Worm (Caenorhabditis elegans) whole organism, L1 larva: ENCODE measurements around the gene ubc-8.

Experiments used
- ama-1 ChIP-seq: fragments of 150-350 bp; optimal IDR thresholded peaks from 2 replicates; lab custom pipeline; 2014
- ceh-63 ChIP-seq: fragments of 200-800 bp; sonication (Bioruptor generic); optimal IDR thresholded peaks from 2 replicates; lab custom pipeline; 2018; ENCODE audit warnings: mild to moderate bottlenecking, missing genetic modification characterization, missing compliant biosample characterization
- ceh-90 ChIP-seq: sonication (generic microtip); optimal IDR thresholded peaks from 2 replicates; lab custom pipeline; 2016; ENCODE audit warnings: missing genetic modification characterization, missing compliant biosample characterization
- dpl-1 ChIP-seq, 3 experiments: fragments of 150-350 bp in 2 of 3; sonication (generic microtip) in 1 of 3; optimal IDR thresholded peaks; 2 replicates each; lab custom pipeline; 2014 to 2017; ENCODE audit warnings: missing biosample characterization in 3 of 3, missing genetic modification characterization in 3 of 3, missing genetic modification reagents in 3 of 3
- efl-1 ChIP-seq, 4 experiments: fragments of 150-350 bp; optimal IDR thresholded peaks in 3 of 4; peaks in 1 of 4; 1 replicate in 1 of 4; 2 replicates in 3 of 4; lab custom pipeline; 2014; ENCODE audit warnings: missing biosample characterization in 2 of 4, missing genetic modification characterization in 2 of 4, missing genetic modification reagents in 2 of 4
- efl-3 ChIP-seq: fragments of 200-800 bp; sonication (Bioruptor generic); optimal IDR thresholded peaks from 2 replicates; lab custom pipeline; 2018; ENCODE audit warnings: mild to moderate bottlenecking, missing genetic modification characterization, missing compliant biosample characterization
- fkh-4 ChIP-seq: sonication (generic microtip); optimal IDR thresholded peaks from 2 replicates; lab custom pipeline; 2016; ENCODE audit warnings: missing compliant biosample characterization, missing genetic modification characterization, borderline replicate concordance
- fos-1 ChIP-seq: fragments of 150-350 bp; optimal IDR thresholded peaks from 2 replicates; lab custom pipeline; 2014; ENCODE audit warnings: missing biosample characterization, missing genetic modification characterization
- hpl-2 ChIP-seq: fragments of 150-350 bp; optimal IDR thresholded peaks from 2 replicates; lab custom pipeline; 2014; ENCODE audit warnings: missing biosample characterization, missing genetic modification reagents, missing genetic modification characterization
- lin-14 ChIP-seq: fragments of 200-800 bp; sonication (Bioruptor generic); optimal IDR thresholded peaks from 2 replicates; lab custom pipeline; 2018; ENCODE audit warnings: mild to moderate bottlenecking, missing genetic modification characterization, moderate library complexity, missing compliant biosample characterization
- lin-35 ChIP-seq, 2 experiments: fragments of 150-350 bp; optimal IDR thresholded peaks; 2 replicates each; lab custom pipeline; 2014; ENCODE audit warnings: missing biosample characterization in 2 of 2, missing genetic modification characterization in 2 of 2, missing genetic modification reagents in 2 of 2
- mdl-1 ChIP-seq, 2 experiments: fragments of 150-350 bp; optimal IDR thresholded peaks; 2 replicates each; lab custom pipeline; 2014 to 2017; ENCODE audit warnings: missing biosample characterization in 2 of 2, missing genetic modification characterization in 2 of 2, inconsistent platforms in 1 of 2
- nhr-12 ChIP-seq: sonication (generic microtip); optimal IDR thresholded peaks from 2 replicates; lab custom pipeline; 2017; ENCODE audit warnings: missing biosample characterization, missing genetic modification characterization
- nhr-19 ChIP-seq: fragments of 200-800 bp; sonication (Bioruptor generic); conservative IDR thresholded peaks from 2 replicates; pipeline ENCODE4 v1.3.6; 2022; ENCODE audit warnings: missing genetic modification characterization, missing compliant biosample characterization
- nhr-71 ChIP-seq: sonication (generic microtip); optimal IDR thresholded peaks from 2 replicates; lab custom pipeline; 2016; ENCODE audit warnings: mild to moderate bottlenecking, missing genetic modification characterization, moderate library complexity, missing compliant biosample characterization
- nhr-90 ChIP-seq: sonication (generic microtip); optimal IDR thresholded peaks from 2 replicates; lab custom pipeline; 2016; ENCODE audit warnings: mild to moderate bottlenecking, missing genetic modification characterization, missing compliant biosample characterization; ENCODE audit not compliant: poor library complexity
- pag-3 ChIP-seq: sonication (generic microtip); optimal IDR thresholded peaks from 2 replicates; lab custom pipeline; 2017; ENCODE audit warnings: missing genetic modification characterization, mild to moderate bottlenecking, missing compliant biosample characterization, antibody characterized with exemption, borderline replicate concordance; ENCODE audit not compliant: insufficient read depth
- pqm-1 ChIP-seq: sonication (generic microtip); optimal IDR thresholded peaks from 3 replicates; lab custom pipeline; 2017; ENCODE audit warnings: missing biosample characterization, missing genetic modification characterization
- rnt-1 ChIP-seq: sonication (generic microtip); optimal IDR thresholded peaks from 2 replicates; lab custom pipeline; 2016; ENCODE audit warnings: mild to moderate bottlenecking, missing genetic modification characterization, moderate library complexity, missing compliant biosample characterization
- snpc-4 ChIP-seq: fragments of 150-350 bp; optimal IDR thresholded peaks from 2 replicates; lab custom pipeline; 2014; ENCODE audit warnings: missing biosample characterization, missing genetic modification characterization
- snu-23 ChIP-seq: sonication (generic microtip); optimal IDR thresholded peaks from 2 replicates; lab custom pipeline; 2016; ENCODE audit warnings: missing genetic modification characterization, missing compliant biosample characterization
- unc-130 ChIP-seq: fragments of 150-350 bp; optimal IDR thresholded peaks from 2 replicates; lab custom pipeline; 2017; ENCODE audit warnings: missing biosample characterization, missing genetic modification characterization, inconsistent platforms
- unc-30 ChIP-seq: sonication (generic microtip); optimal IDR thresholded peaks from 2 replicates; lab custom pipeline; 2017; ENCODE audit warnings: missing biosample characterization, missing genetic modification characterization
- xbp-1 ChIP-seq: sonication (generic microtip); optimal IDR thresholded peaks from 2 replicates; lab custom pipeline; 2016; ENCODE audit warnings: missing genetic modification characterization, missing compliant biosample characterization
- zag-1 ChIP-seq: fragments of 150-350 bp; optimal IDR thresholded peaks from 2 replicates; lab custom pipeline; 2014; ENCODE audit warnings: missing biosample characterization, missing genetic modification characterization
- zip-4 ChIP-seq: fragments of 200-800 bp; sonication (Bioruptor generic); optimal IDR thresholded peaks from 2 replicates; lab custom pipeline; 2018; ENCODE audit warnings: mild to moderate bottlenecking, missing genetic modification characterization, moderate library complexity, missing compliant biosample characterization
- ztf-11 ChIP-seq, 2 experiments: sonication (generic microtip); optimal IDR thresholded peaks; 2 replicates each; lab custom pipeline; 2016 to 2017; ENCODE audit warnings: missing genetic modification characterization in 2 of 2, missing biosample characterization in 1 of 2, missing compliant biosample characterization in 1 of 2
- ztf-4 ChIP-seq: fragments of 150-350 bp; optimal IDR thresholded peaks from 2 replicates; lab custom pipeline; 2014; ENCODE audit warnings: missing biosample characterization, missing genetic modification characterization

ubc-8 gene

DNA sequence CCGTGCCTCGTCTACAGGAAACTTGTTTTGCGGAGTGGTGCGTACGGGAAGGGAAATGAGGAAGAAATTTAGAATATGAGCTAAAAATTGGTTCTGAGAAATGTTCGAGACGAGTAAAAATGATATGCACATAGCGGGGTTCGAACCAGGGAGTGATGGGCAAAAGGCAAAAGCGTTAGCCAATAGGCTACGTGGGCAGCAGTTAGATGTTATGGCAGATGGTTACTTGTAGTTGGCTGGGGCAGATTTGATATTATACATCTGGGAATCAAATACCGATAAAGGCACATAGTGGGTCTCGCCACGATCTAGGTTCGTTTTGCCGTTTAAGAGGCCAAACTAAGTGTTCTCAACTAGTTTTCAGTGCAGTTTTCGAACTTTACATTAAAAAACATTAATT, 49.7 kb downstream of the ubc-8 start:
- TF ChIP-seq pag-3 (tag; lab: Kevin White, UChicago) = no peak
- TF ChIP-seq efl-1 (optimal IDR thresholded peaks at IDR 0.05; lab: Kevin White, UChicago) = peak in 1 of 2 experiments; percentile 15
- TF ChIP-seq efl-1 (GFP tag; optimal IDR thresholded peaks at IDR 0.05 in 1 of 2; lab: Kevin White, UChicago) = no peak
- TF ChIP-seq xbp-1 = no peak
- TF ChIP-seq fkh-4 (tag; lab: Kevin White, UChicago) = no peak
- no peak for TF ChIP-seq mdl-1 (tag; optimal IDR thresholded peaks at IDR 0.05; lab: Kevin White, UChicago)
- TF ChIP-seq efl-3 (GFP tag; lab: Kevin White, UChicago) = no peak
- TF ChIP-seq zip-4 = no peak
- TF ChIP-seq snu-23 (GFP tag; lab: Kevin White, UChicago) = peak; percentile 11
- TF ChIP-seq rnt-1 (tag; lab: Kevin White, UChicago) = peak; percentile 12
- no peak for TF ChIP-seq snpc-4 (tag; lab: Kevin White, UChicago)
- TF ChIP-seq, all 84 proteins: peak for 3

ce11 chrIV:2656400-2657139, 50.5 kb downstream of the ubc-8 start:
- TF ChIP-seq ceh-63 (peak; percentile 74), rnt-1 (tag; lab: Kevin White, UChicago) (no peak), ceh-90 (tag; lab: Kevin White, UChicago) (no peak), zag-1 (no peak), nhr-71 (tag; lab: Kevin White, UChicago) (peak; percentile 6), dpl-1 (GFP tag; optimal IDR thresholded peaks at IDR 0.05; lab: Kevin White, UChicago) (peak in 1 of 3 experiments; percentile 22), nhr-90 (tag; lab: Kevin White, UChicago) (no peak), hpl-2 (no peak), efl-1 (optimal IDR thresholded peaks at IDR 0.05; lab: Kevin White, UChicago) (no peak), efl-1 (GFP tag; optimal IDR thresholded peaks at IDR 0.05 in 1 of 2; lab: Kevin White, UChicago) (no peak), lin-14 (peak; percentile 75), nhr-19 (GFP tag; lab: Robert Waterston, UW) (no peak), pqm-1 (tag; lab: Kevin White, UChicago) (no peak), unc-30 (tag; lab: Kevin White, UChicago) (no peak), ztf-4 (tag; lab: Kevin White, UChicago) (no peak)
- TF ChIP-seq, all 84 proteins: peak for 4

- no peak for TF ChIP-seq lin-35 (GFP tag; optimal IDR thresholded peaks at IDR 0.05; lab: Kevin White, UChicago)
- no peak for TF ChIP-seq nhr-12 (tag; lab: Kevin White, UChicago)
- TF ChIP-seq ama-1 (lab: Kevin White, UChicago) = no peak
- TF ChIP-seq fos-1 = no peak
- no peak for TF ChIP-seq ztf-11 (tag; optimal IDR thresholded peaks at IDR 0.05; lab: Kevin White, UChicago)
- TF ChIP-seq unc-130 (tag; lab: Kevin White, UChicago) = no peak
- peak; percentile 17 for TF ChIP-seq snpc-4 (tag; lab: Kevin White, UChicago)
These were observed 52.1 kb downstream of the ubc-8 start for ce11 chrIV:2654965-2655364.
